Fruit fly (Drosophila melanogaster) whole organism, wandering third instar larva: ENCODE results near the gene CG31404.

Experiments used
- Abd-B ChIP-seq: fragments of >200 bp; optimal IDR thresholded peaks from 2 replicates; lab custom pipeline; 2017; ENCODE audit warnings: missing biosample characterization, missing genetic modification characterization
- CG32264 ChIP-seq: fragments of 200-800 bp; sonication (Bioruptor generic); optimal IDR thresholded peaks from 2 replicates; lab custom pipeline; 2016; ENCODE audit warnings: missing biosample characterization, missing genetic modification characterization
- CG9705 ChIP-seq: fragments of 200-800 bp; sonication (Bioruptor generic); optimal IDR thresholded peaks from 2 replicates; lab custom pipeline; 2018; ENCODE audit warnings: missing biosample characterization, mild to moderate bottlenecking, missing genetic modification characterization
- CrebA ChIP-seq: fragments of 200-800 bp; sonication (Bioruptor generic); optimal IDR thresholded peaks from 2 replicates; lab custom pipeline; 2016; ENCODE audit warnings: missing biosample characterization, mild to moderate bottlenecking, missing genetic modification characterization, borderline replicate concordance
- Dfd ChIP-seq: fragments of >200 bp; optimal IDR thresholded peaks from 2 replicates; lab custom pipeline; 2017; ENCODE audit warnings: missing biosample characterization, missing genetic modification characterization
- Dif ChIP-seq: fragments of 200-275, 200-300 bp; sonication (Bioruptor generic); optimal IDR thresholded peaks from 2 replicates; lab custom pipeline; 2018; ENCODE audit warnings: missing biosample characterization, missing genetic modification characterization; ENCODE audit not compliant: partially characterized antibody
- GATAd ChIP-seq: sonication (Bioruptor generic); optimal IDR thresholded peaks from 2 replicates; lab custom pipeline; 2016; ENCODE audit warnings: missing biosample characterization, missing genetic modification characterization
- HLH106 ChIP-seq: fragments of 200-800 bp; optimal IDR thresholded peaks from 3 replicates; lab custom pipeline; 2019; ENCODE audit warnings: missing biosample characterization, mild to moderate bottlenecking, missing genetic modification characterization, moderate library complexity
- Hr78 ChIP-seq: fragments of >200 bp; optimal IDR thresholded peaks from 2 replicates; lab custom pipeline; 2017; ENCODE audit warnings: missing biosample characterization, missing genetic modification characterization
- Jra ChIP-seq: sonication (Bioruptor generic); optimal IDR thresholded peaks from 2 replicates; lab custom pipeline; 2016; ENCODE audit warnings: missing biosample characterization, missing genetic modification characterization
- Mio ChIP-seq: sonication (Bioruptor generic); optimal IDR thresholded peaks from 2 replicates; lab custom pipeline; 2016; ENCODE audit warnings: missing biosample characterization, missing genetic modification characterization
- Myc ChIP-seq: fragments of >200 bp; optimal IDR thresholded peaks from 2 replicates; lab custom pipeline; 2017
- N ChIP-seq: fragments of >200 bp; optimal IDR thresholded peaks from 2 replicates; lab custom pipeline; 2018; ENCODE audit warnings: missing biosample characterization, missing external identifiers, missing genetic modification characterization
- OdsH ChIP-seq: fragments of 200-800 bp; sonication (Bioruptor generic); optimal IDR thresholded peaks from 2 replicates; lab custom pipeline; 2016; ENCODE audit warnings: missing biosample characterization, mild to moderate bottlenecking, missing genetic modification characterization
- Sp1 ChIP-seq: fragments of 200-800 bp; sonication (Bioruptor generic); optimal IDR thresholded peaks from 3 replicates; lab custom pipeline; 2019; ENCODE audit warnings: missing biosample characterization, mild to moderate bottlenecking, missing genetic modification characterization, moderate library complexity
- Vsx2 ChIP-seq: fragments of 200-300, 225-300 bp; sonication (Bioruptor generic); optimal IDR thresholded peaks from 2 replicates; lab custom pipeline; 2018; ENCODE audit warnings: missing biosample characterization, missing genetic modification characterization; ENCODE audit not compliant: partially characterized antibody
- br ChIP-seq: fragments of 200-800 bp; sonication (Bioruptor generic); optimal IDR thresholded peaks from 2 replicates; lab custom pipeline; 2016; ENCODE audit warnings: missing biosample characterization, missing genetic modification characterization
- brk ChIP-seq: fragments of 200-800 bp; sonication (Bioruptor generic); optimal IDR thresholded peaks from 2 replicates; lab custom pipeline; 2016; ENCODE audit warnings: missing biosample characterization, mild to moderate bottlenecking, missing genetic modification characterization
- dl ChIP-seq, 2 experiments: fragments of 175-275, 200-275 bp in 1 of 2; fragments of 200-275 bp in 1 of 2; sonication (Bioruptor generic); optimal IDR thresholded peaks; lab custom pipeline; 2018; ENCODE audit warnings: mild to moderate bottlenecking in 2 of 2, missing biosample characterization in 2 of 2, missing genetic modification characterization in 2 of 2, moderate library complexity in 2 of 2; ENCODE audit not compliant: partially characterized antibody in 2 of 2, insufficient read depth in 1 of 2
- dmrt93B ChIP-seq: fragments of 200-800 bp; sonication (Bioruptor generic); optimal IDR thresholded peaks from 2 replicates; lab custom pipeline; 2018; ENCODE audit warnings: missing biosample characterization, mild to moderate bottlenecking, missing genetic modification characterization
- dsf ChIP-seq: sonication (Bioruptor generic); optimal IDR thresholded peaks from 2 replicates; lab custom pipeline; 2016; ENCODE audit warnings: missing biosample characterization, missing genetic modification characterization, borderline replicate concordance
- ey ChIP-seq: fragments of 200-800 bp; sonication (Bioruptor generic); optimal IDR thresholded peaks from 2 replicates; lab custom pipeline; 2016; ENCODE audit warnings: missing biosample characterization, missing genetic modification characterization
- foxo ChIP-seq, 2 experiments: fragments of 200-800 bp; sonication (Bioruptor generic); optimal IDR thresholded peaks; 2 replicates in 1 of 2; 3 replicates in 1 of 2; lab custom pipeline; 2016 to 2017; ENCODE audit warnings: missing biosample characterization in 2 of 2, missing genetic modification characterization in 2 of 2
- fru ChIP-seq: fragments of 200-800 bp; sonication (Bioruptor generic); optimal IDR thresholded peaks from 3 replicates; lab custom pipeline; 2016; ENCODE audit warnings: missing biosample characterization, mild to moderate bottlenecking, missing genetic modification characterization
- h ChIP-seq: fragments of 200-800 bp; sonication (Bioruptor generic); optimal IDR thresholded peaks from 3 replicates; lab custom pipeline; 2016; ENCODE audit warnings: missing biosample characterization, mild to moderate bottlenecking, missing genetic modification characterization
- jim ChIP-seq: fragments of 175-275, 200-325 bp; sonication (Bioruptor generic); optimal IDR thresholded peaks from 2 replicates; lab custom pipeline; 2016; ENCODE audit warnings: missing biosample characterization, mild to moderate bottlenecking, missing genetic modification characterization
- lola ChIP-seq: fragments of >200 bp; optimal IDR thresholded peaks from 2 replicates; lab custom pipeline; 2017; ENCODE audit warnings: missing biosample characterization, missing genetic modification characterization
- pan ChIP-seq: fragments of >200 bp; optimal IDR thresholded peaks from 2 replicates; lab custom pipeline; 2017
- psq ChIP-seq: fragments of 200-800 bp; sonication (Bioruptor generic); optimal IDR thresholded peaks from 3 replicates; lab custom pipeline; 2017; ENCODE audit warnings: missing biosample characterization, mild to moderate bottlenecking, missing genetic modification characterization, moderate library complexity
- rgr ChIP-seq: fragments of 200-800 bp; sonication (Bioruptor generic); optimal IDR thresholded peaks from 3 replicates; lab custom pipeline; 2016; ENCODE audit warnings: missing biosample characterization, mild to moderate bottlenecking, missing genetic modification characterization
- sage ChIP-seq: fragments of 200-800 bp; sonication (Bioruptor generic); optimal IDR thresholded peaks from 2 replicates; lab custom pipeline; 2016; ENCODE audit warnings: missing biosample characterization, mild to moderate bottlenecking, missing genetic modification characterization
- sv ChIP-seq: fragments of 200-800 bp; sonication (Bioruptor generic); optimal IDR thresholded peaks from 3 replicates; lab custom pipeline; 2016; ENCODE audit warnings: missing biosample characterization, missing genetic modification characterization
- tai ChIP-seq: sonication (Bioruptor generic); optimal IDR thresholded peaks from 2 replicates; lab custom pipeline; 2016; ENCODE audit warnings: missing biosample characterization, missing genetic modification characterization
- usp ChIP-seq: fragments of >200 bp; optimal IDR thresholded peaks from 2 replicates; lab custom pipeline; 2017; ENCODE audit warnings: missing biosample characterization, missing genetic modification characterization
- woc ChIP-seq: sonication (Bioruptor generic); optimal IDR thresholded peaks from 2 replicates; lab custom pipeline; 2016; ENCODE audit warnings: missing biosample characterization, mild to moderate bottlenecking, missing genetic modification characterization

Gene CG31404

dm6 chr3R:19375923-19376322, at the start of gene CG31404:
Gene CG31404, minus strand, starts transcription at chr3R:19376023.
- TF ChIP-seq N (GFP tag; lab: Kevin White, UChicago): no peak
- no peak for TF ChIP-seq CG32264 (GFP tag; lab: Kevin White, UChicago)
- no peak for TF ChIP-seq h (GFP tag; lab: Kevin White, UChicago)
- no peak for TF ChIP-seq HLH106 (tag; lab: Kevin White, UChicago)
- TF ChIP-seq Myc: no peak
- no peak for TF ChIP-seq sage (GFP tag; lab: Kevin White, UChicago)
- TF ChIP-seq jim (GFP tag; lab: Kevin White, UChicago): no peak
- TF ChIP-seq br: no peak
- TF ChIP-seq sv: no peak
- TF ChIP-seq Mio (GFP tag; lab: Kevin White, UChicago): no peak
- no peak for TF ChIP-seq ey (GFP tag; lab: Kevin White, UChicago)
- TF ChIP-seq Abd-B (GFP tag; lab: Kevin White, UChicago): no peak
- no peak for TF ChIP-seq usp
- no peak for TF ChIP-seq Sp1 (GFP tag; lab: Kevin White, UChicago)
- no peak for TF ChIP-seq woc
- TF ChIP-seq tai (GFP tag; lab: Kevin White, UChicago): no peak
- TF ChIP-seq fru (GFP tag; lab: Kevin White, UChicago): no peak
- no peak for TF ChIP-seq Jra
- no peak for TF ChIP-seq pan (lab: Kevin White, UChicago)

dm6 chr3R:19425099-19425498, 49.3 kb upstream of the CG31404 start, which contains the start of gene CG3517:
Gene CG3517, minus strand, starts transcription at chr3R:19425199.
- TF ChIP-seq lola (GFP tag; lab: Kevin White, UChicago) (no peak), dl (GFP tag; optimal IDR thresholded peaks at IDR 0.05; lab: Kevin White, UChicago; ENCODE audit: insufficient read depth in 1 of 2, partially characterized antibody in 2 of 2) (no peak), Myc (no peak), N (GFP tag; lab: Kevin White, UChicago) (no peak), dsf (GFP tag; lab: Kevin White, UChicago) (no peak), pan (lab: Kevin White, UChicago) (no peak), Hr78 (GFP tag; lab: Kevin White, UChicago) (no peak), rgr (GFP tag; lab: Kevin White, UChicago) (no peak), CrebA (GFP tag; lab: Kevin White, UChicago) (no peak), dmrt93B (no peak), br (no peak), Abd-B (GFP tag; lab: Kevin White, UChicago) (no peak), foxo (GFP tag; optimal IDR thresholded peaks at IDR 0.05; lab: Kevin White, UChicago) (no peak), ey (GFP tag; lab: Kevin White, UChicago) (no peak), Mio (GFP tag; lab: Kevin White, UChicago) (no peak), HLH106 (tag; lab: Kevin White, UChicago) (no peak), OdsH (GFP tag; lab: Kevin White, UChicago) (no peak), woc (no peak)

dm6 chr3R:19412434-19412833, 36.6 kb upstream of the CG31404 start, which contains the start of gene CG31221:
Gene CG31221, plus strand, starts transcription at chr3R:19412689.
- no peak for TF ChIP-seq Dfd
- no peak for TF ChIP-seq pan (lab: Kevin White, UChicago)
- TF ChIP-seq Dif (GFP tag; lab: Kevin White, UChicago): no peak
- no peak for TF ChIP-seq br
- no peak for TF ChIP-seq woc
- no peak for TF ChIP-seq tai (GFP tag; lab: Kevin White, UChicago)
- no peak for TF ChIP-seq brk (GFP tag; lab: Kevin White, UChicago)
- TF ChIP-seq Sp1 (GFP tag; lab: Kevin White, UChicago): no peak
- no peak for TF ChIP-seq lola (GFP tag; lab: Kevin White, UChicago)
- no peak for TF ChIP-seq GATAd
- TF ChIP-seq CrebA (GFP tag; lab: Kevin White, UChicago): no peak
- no peak for TF ChIP-seq dmrt93B
- TF ChIP-seq dl (GFP tag; optimal IDR thresholded peaks at IDR 0.05; lab: Kevin White, UChicago; ENCODE audit: insufficient read depth in 1 of 2, partially characterized antibody in 2 of 2): no peak
- no peak for TF ChIP-seq Myc
- TF ChIP-seq ey (GFP tag; lab: Kevin White, UChicago): no peak
- TF ChIP-seq Mio (GFP tag; lab: Kevin White, UChicago): no peak

dm6 chr3R:19411371-19411770, 35.5 kb upstream of the CG31404 start:
- no peak for TF ChIP-seq Hr78 (GFP tag; lab: Kevin White, UChicago)
- TF ChIP-seq br: no peak
- no peak for TF ChIP-seq Vsx2 (GFP tag; lab: Kevin White, UChicago)
- no peak for TF ChIP-seq psq (GFP tag; lab: Kevin White, UChicago)
- no peak for TF ChIP-seq CG9705
- TF ChIP-seq, all 38 proteins: peak for 0
